Worm (Caenorhabditis elegans) whole organism, L2 larva: ENCODE measurements around the gene flp-15.

Source experiments
- F13H6.1 ChIP-seq: sonication (generic microtip); optimal IDR thresholded peaks from 2 replicates; lab custom pipeline; 2016; ENCODE audit warnings: missing genetic modification characterization, missing compliant biosample characterization
- R02D3.7 ChIP-seq: fragments of 150-350 bp; optimal IDR thresholded peaks from 2 replicates; lab custom pipeline; 2014; ENCODE audit warnings: missing biosample characterization, missing genetic modification characterization
- Y55F3AM.14 ChIP-seq: fragments of 200-800 bp; sonication (Bioruptor generic); optimal IDR thresholded peaks from 2 replicates; lab custom pipeline; 2018; ENCODE audit warnings: mild to moderate bottlenecking, missing genetic modification characterization, missing compliant biosample characterization
- ZK546.5 ChIP-seq: sonication (generic microtip); optimal IDR thresholded peaks from 2 replicates; lab custom pipeline; 2017; ENCODE audit warnings: missing biosample characterization, missing genetic modification characterization
- ama-1 ChIP-seq: fragments of 150-350 bp; optimal IDR thresholded peaks from 2 replicates; lab custom pipeline; 2018; ENCODE audit warnings: inconsistent platforms
- blmp-1 ChIP-seq: sonication (generic microtip); optimal IDR thresholded peaks from 2 replicates; lab custom pipeline; 2017; ENCODE audit warnings: missing genetic modification characterization, mild to moderate bottlenecking, missing compliant biosample characterization, antibody characterized with exemption, moderate library complexity; ENCODE audit not compliant: insufficient read depth
- crh-2 ChIP-seq: sonication (generic microtip); optimal IDR thresholded peaks from 2 replicates; lab custom pipeline; 2017; ENCODE audit warnings: missing biosample characterization, missing genetic modification characterization
- dmd-4 ChIP-seq: sonication (generic microtip); optimal IDR thresholded peaks from 2 replicates; lab custom pipeline; 2017; ENCODE audit warnings: missing biosample characterization, missing genetic modification characterization
- egl-27 ChIP-seq: sonication (generic microtip); optimal IDR thresholded peaks from 3 replicates; lab custom pipeline; 2017; ENCODE audit warnings: missing biosample characterization, missing genetic modification reagents, missing genetic modification characterization
- elt-1 ChIP-seq: fragments of 150-350 bp; optimal IDR thresholded peaks from 2 replicates; lab custom pipeline; 2014; ENCODE audit warnings: missing biosample characterization, missing genetic modification characterization
- elt-3 ChIP-seq: sonication (generic microtip); optimal IDR thresholded peaks from 2 replicates; lab custom pipeline; 2017; ENCODE audit warnings: missing biosample characterization, missing genetic modification characterization
- fos-1 ChIP-seq: fragments of 150-350 bp; optimal IDR thresholded peaks from 2 replicates; lab custom pipeline; 2014; ENCODE audit warnings: missing biosample characterization, missing genetic modification characterization
- lin-11 ChIP-seq: fragments of 150-350 bp; sonication (generic microtip); optimal IDR thresholded peaks from 2 replicates; lab custom pipeline; 2014; ENCODE audit warnings: missing biosample characterization, missing genetic modification characterization, inconsistent platforms, mixed read lengths
- lin-13 ChIP-seq: fragments of 150-350 bp; optimal IDR thresholded peaks from 2 replicates; lab custom pipeline; 2014; ENCODE audit warnings: missing biosample characterization, missing genetic modification reagents, missing genetic modification characterization
- lsy-2 ChIP-seq, 2 experiments: fragments of 150-350 bp in 1 of 2; sonication (generic microtip) in 1 of 2; optimal IDR thresholded peaks; 2 replicates each; lab custom pipeline; 2014 to 2017; ENCODE audit warnings: missing biosample characterization in 2 of 2, missing genetic modification characterization in 2 of 2
- mab-5 ChIP-seq: fragments of 150-350 bp; optimal IDR thresholded peaks from 2 replicates; lab custom pipeline; 2014; ENCODE audit warnings: missing biosample characterization, missing genetic modification characterization
- mbf-1 ChIP-seq: sonication (generic microtip); optimal IDR thresholded peaks from 2 replicates; lab custom pipeline; 2017; ENCODE audit warnings: missing biosample characterization, missing genetic modification characterization
- mdl-1 ChIP-seq, 2 experiments: fragments of 150-350 bp in 1 of 2; sonication (generic microtip) in 1 of 2; optimal IDR thresholded peaks; 2 replicates each; lab custom pipeline; 2017; ENCODE audit warnings: missing biosample characterization in 2 of 2, missing genetic modification characterization in 2 of 2
- nhr-10 ChIP-seq: sonication (generic microtip); optimal IDR thresholded peaks from 2 replicates; lab custom pipeline; 2017; ENCODE audit warnings: missing biosample characterization, missing genetic modification characterization
- nhr-129 ChIP-seq: fragments of 150-350 bp; optimal IDR thresholded peaks from 2 replicates; lab custom pipeline; 2014; ENCODE audit warnings: missing biosample characterization, missing genetic modification characterization
- nhr-21 ChIP-seq: fragments of 150-350 bp; optimal IDR thresholded peaks from 2 replicates; lab custom pipeline; 2014; ENCODE audit warnings: missing biosample characterization, missing genetic modification characterization
- nhr-23 ChIP-seq: fragments of 150-350 bp; optimal IDR thresholded peaks from 2 replicates; lab custom pipeline; 2014; ENCODE audit warnings: missing biosample characterization, missing genetic modification reagents, missing genetic modification characterization
- nhr-237 ChIP-seq: fragments of 150-350 bp; optimal IDR thresholded peaks from 2 replicates; lab custom pipeline; 2014; ENCODE audit warnings: missing biosample characterization, missing genetic modification characterization
- nhr-6 ChIP-seq: fragments of 150-350 bp; optimal IDR thresholded peaks from 2 replicates; lab custom pipeline; 2014; ENCODE audit warnings: missing biosample characterization, missing genetic modification characterization
- skn-1 ChIP-seq: sonication (generic microtip); optimal IDR thresholded peaks from 2 replicates; lab custom pipeline; 2017; ENCODE audit warnings: missing biosample characterization, missing genetic modification characterization
- sma-3 ChIP-seq: sonication (generic microtip); optimal IDR thresholded peaks from 2 replicates; lab custom pipeline; 2016; ENCODE audit warnings: missing genetic modification reagents, missing genetic modification characterization, missing compliant biosample characterization
- sma-9 ChIP-seq, 2 experiments: fragments of 150-350 bp in 1 of 2; sonication (generic microtip) in 1 of 2; optimal IDR thresholded peaks; 2 replicates each; lab custom pipeline; 2014 to 2016; ENCODE audit warnings: missing genetic modification characterization in 2 of 2, mild to moderate bottlenecking in 1 of 2, missing biosample characterization in 1 of 2, missing compliant biosample characterization in 1 of 2, missing genetic modification reagents in 1 of 2, moderate library complexity in 1 of 2
- snpc-4 ChIP-seq: fragments of 150-350 bp; optimal IDR thresholded peaks from 2 replicates; lab custom pipeline; 2014; ENCODE audit warnings: missing biosample characterization, missing genetic modification characterization
- unc-39 ChIP-seq: fragments of 150-350 bp; optimal IDR thresholded peaks from 2 replicates; lab custom pipeline; 2014; ENCODE audit warnings: missing biosample characterization, missing genetic modification characterization
- unc-55 ChIP-seq: fragments of 150-350 bp; sonication (generic microtip); optimal IDR thresholded peaks from 3 replicates; lab custom pipeline; 2014; ENCODE audit warnings: missing biosample characterization, missing genetic modification reagents, missing genetic modification characterization
- zag-1 ChIP-seq: fragments of 150-350 bp; optimal IDR thresholded peaks from 2 replicates; lab custom pipeline; 2014; ENCODE audit warnings: missing biosample characterization, missing genetic modification characterization
- ztf-1 ChIP-seq: fragments of 200-800 bp; sonication (Bioruptor generic); conservative IDR thresholded peaks from 2 replicates; pipeline ENCODE4 v1.3.6; 2022; ENCODE audit warnings: missing genetic modification characterization, missing compliant biosample characterization
- ztf-11 ChIP-seq: sonication (generic microtip); optimal IDR thresholded peaks from 2 replicates; lab custom pipeline; 2017; ENCODE audit warnings: missing biosample characterization, missing genetic modification characterization
- ztf-4 ChIP-seq: fragments of 150-350 bp; optimal IDR thresholded peaks from 2 replicates; lab custom pipeline; 2014; ENCODE audit warnings: missing biosample characterization, missing genetic modification characterization

flp-15 gene

DNA sequence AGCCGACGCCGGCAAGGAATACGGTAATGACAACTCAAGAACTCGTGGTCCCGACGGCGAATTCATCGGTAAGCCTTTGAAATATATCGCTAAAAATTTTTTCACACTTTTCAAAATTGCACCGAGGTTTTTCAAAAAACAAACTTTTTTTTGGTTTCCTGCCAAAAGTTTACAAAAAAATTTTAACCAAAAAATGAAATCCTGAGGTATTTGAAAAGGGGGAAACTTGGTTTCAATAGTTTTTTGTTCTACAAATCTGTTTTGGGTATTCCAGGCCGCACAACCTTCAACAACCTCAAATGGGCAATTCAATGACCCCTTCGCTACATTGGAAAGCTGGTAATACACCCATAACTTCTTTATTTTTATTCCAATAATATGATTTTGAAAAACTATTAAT is 14.4 kb upstream of the flp-15 start:
- TF ChIP-seq skn-1 (tag; lab: Kevin White, UChicago): no peak
- no peak for TF ChIP-seq ztf-4 (tag; lab: Kevin White, UChicago)
- TF ChIP-seq zag-1: no peak
- no peak for TF ChIP-seq ztf-1 (GFP tag; lab: Robert Waterston, UW)
- no peak for TF ChIP-seq dmd-4 (tag; lab: Kevin White, UChicago)
- no peak for TF ChIP-seq nhr-10
- TF ChIP-seq blmp-1 (tag; lab: Kevin White, UChicago): no peak
- TF ChIP-seq nhr-129: no peak
- no peak for TF ChIP-seq F13H6.1 (tag; lab: Kevin White, UChicago)
- TF ChIP-seq ama-1 (lab: Kevin White, UChicago): no peak
- no peak for TF ChIP-seq mdl-1 (tag; optimal IDR thresholded peaks at IDR 0.05; lab: Kevin White, UChicago)
- no peak for TF ChIP-seq unc-55 (GFP tag; lab: Kevin White, UChicago)
- no peak for TF ChIP-seq Y55F3AM.14 (GFP tag; lab: Kevin White, UChicago)
- TF ChIP-seq ztf-11 (tag; lab: Kevin White, UChicago): no peak
- no peak for TF ChIP-seq lsy-2 (tag; optimal IDR thresholded peaks at IDR 0.05; lab: Kevin White, UChicago)
- TF ChIP-seq R02D3.7: no peak
- TF ChIP-seq mab-5 (tag; lab: Kevin White, UChicago): no peak

DNA sequence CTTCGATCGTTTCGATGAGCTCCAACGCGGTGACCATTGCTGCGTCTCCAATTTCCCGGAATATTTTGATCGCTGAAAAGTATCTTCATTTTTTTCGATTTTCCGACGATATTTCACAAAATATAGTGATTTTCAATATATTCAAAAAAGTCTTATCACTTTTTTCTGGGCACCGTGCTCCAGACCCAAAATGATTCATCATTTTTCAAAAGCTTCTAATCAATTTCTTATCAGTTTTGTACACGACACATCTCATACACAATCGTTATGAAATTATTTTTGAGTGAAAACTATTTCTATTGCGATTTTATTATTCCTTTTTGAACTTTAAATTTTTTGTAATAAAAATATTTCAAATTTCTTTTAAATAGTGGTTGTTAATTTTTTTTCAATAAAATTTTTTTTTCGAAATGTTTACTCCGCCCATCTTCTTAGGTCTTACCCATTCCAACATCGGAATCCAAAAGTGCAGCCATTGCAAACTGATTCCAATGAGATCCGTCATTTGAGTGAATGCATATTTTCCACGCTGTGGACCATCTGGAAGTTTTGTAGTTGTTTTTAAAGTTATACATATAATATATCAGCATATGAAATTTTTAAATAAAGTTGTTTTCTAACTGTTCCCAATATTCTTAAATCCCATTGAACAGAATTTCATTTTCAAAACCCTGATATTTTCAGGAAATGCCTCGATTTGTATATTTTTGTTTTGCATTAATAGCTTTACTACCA is 11.3 kb upstream of the flp-15 start, which contains the start of gene sid-2:
TSS of gene sid-2 (plus strand) at position 685 of the 735 bp plus-strand sequence.
- TF ChIP-seq skn-1 (tag; lab: Kevin White, UChicago): peak; percentile 9
- TF ChIP-seq fos-1 (tag; lab: Kevin White, UChicago): peak; percentile 96
- peak; percentile 42 for TF ChIP-seq crh-2 (tag; lab: Kevin White, UChicago)
- no peak for TF ChIP-seq lin-13

DNA sequence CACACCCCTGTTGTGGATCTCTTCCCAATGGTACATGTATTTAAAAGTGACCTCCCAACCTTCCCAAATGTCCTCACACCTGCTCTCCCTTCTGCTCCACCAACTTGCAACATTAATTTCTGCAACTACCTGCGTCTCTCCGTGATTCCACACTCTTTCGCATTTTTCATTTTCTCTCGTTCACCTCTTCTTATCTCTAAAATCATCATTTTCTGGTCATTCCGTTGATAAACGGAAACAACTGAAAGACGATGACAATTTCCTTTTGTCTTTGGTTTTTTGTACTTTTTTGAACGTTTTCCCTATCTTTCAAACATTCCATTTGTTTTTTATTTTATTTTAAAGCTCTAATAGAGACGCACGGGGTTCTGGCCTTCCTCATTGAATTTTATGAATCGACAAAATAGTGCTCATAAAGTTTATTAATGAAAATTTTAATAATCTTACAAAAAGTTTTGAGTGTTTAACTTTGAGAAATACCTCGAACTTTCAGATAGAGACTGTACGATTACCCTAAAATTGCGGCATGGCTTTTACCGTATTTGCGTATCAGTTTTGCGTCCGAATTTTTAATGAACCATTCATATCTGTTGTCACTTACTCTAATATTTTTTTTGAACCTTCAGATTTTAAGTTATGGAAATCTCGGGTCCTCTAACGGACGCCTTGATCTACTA is 5.2 kb upstream of the flp-15 start, which contains the start of gene aqp-11:
TSS of gene aqp-11 (plus strand) at position 627 of the 677 bp plus-strand sequence.
- peak; percentile 9 for TF ChIP-seq crh-2 (tag; lab: Kevin White, UChicago)
- TF ChIP-seq dmd-4 (tag; lab: Kevin White, UChicago): no peak
- no peak for TF ChIP-seq elt-3 (tag; lab: Kevin White, UChicago)
- no peak for TF ChIP-seq nhr-237 (tag; lab: Kevin White, UChicago)
- peak; percentile 98 for TF ChIP-seq skn-1 (tag; lab: Kevin White, UChicago)
- peak; percentile 95 for TF ChIP-seq fos-1 (tag; lab: Kevin White, UChicago)

DNA sequence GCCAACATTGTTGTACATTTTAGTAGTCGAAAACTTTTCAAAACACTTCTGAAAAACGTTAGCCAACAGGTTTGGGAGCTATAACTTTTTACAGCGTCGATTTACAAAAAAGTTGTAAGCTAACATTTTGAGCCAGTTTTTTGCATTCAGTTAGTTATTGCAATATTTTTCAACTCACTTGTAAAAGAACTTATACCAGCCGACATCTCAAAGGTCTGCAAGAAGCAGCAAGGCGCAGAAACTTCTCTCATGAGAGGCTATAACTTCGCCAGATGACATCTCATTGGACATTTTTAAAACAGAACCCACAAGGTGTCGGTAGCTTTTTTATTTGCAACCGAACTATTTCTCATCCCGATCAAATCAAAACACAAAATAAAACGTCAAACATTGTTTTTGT is 1.9 kb upstream of the flp-15 start:
- no peak for TF ChIP-seq sma-3 (GFP tag; lab: Kevin White, UChicago)
- no peak for TF ChIP-seq unc-39 (tag; lab: Kevin White, UChicago)
- no peak for TF ChIP-seq snpc-4 (tag; lab: Kevin White, UChicago)

DNA sequence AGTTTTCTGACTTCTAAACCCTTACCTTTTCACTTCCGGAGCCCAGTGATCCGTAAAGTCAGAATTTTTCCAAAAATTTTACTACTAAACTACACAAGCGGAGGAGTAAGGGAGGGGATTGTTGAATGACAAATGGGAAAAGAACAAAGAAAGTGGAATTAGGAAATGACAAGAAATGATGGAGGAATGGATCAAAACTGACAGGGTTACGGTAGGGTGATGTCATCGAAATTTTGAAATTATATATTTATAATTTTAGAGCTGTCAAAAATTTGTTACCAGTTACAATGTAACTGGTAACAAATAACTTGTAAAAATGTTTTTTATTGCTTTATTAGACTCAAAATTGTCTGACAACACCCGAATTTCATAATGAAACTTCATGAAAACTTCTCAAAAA is 1.2 kb downstream of the flp-15 start:
- TF ChIP-seq unc-55 (GFP tag; lab: Kevin White, UChicago): peak; percentile 52
- TF ChIP-seq sma-9 (GFP tag; optimal IDR thresholded peaks at IDR 0.05; lab: Kevin White, UChicago): no peak
- TF ChIP-seq sma-9 (tag; optimal IDR thresholded peaks at IDR 0.05; lab: Kevin White, UChicago): no peak
- TF ChIP-seq mdl-1 (tag; optimal IDR thresholded peaks at IDR 0.05; lab: Kevin White, UChicago): no peak
- TF ChIP-seq ztf-1 (GFP tag; lab: Robert Waterston, UW): no peak
- TF ChIP-seq mab-5 (tag; lab: Kevin White, UChicago): peak; percentile 65
- TF ChIP-seq elt-1 (tag; lab: Kevin White, UChicago): no peak
- TF ChIP-seq egl-27 (tag; lab: Kevin White, UChicago): no peak
- TF ChIP-seq fos-1 (tag; lab: Kevin White, UChicago): no peak
- peak in 1 of 2 experiments; percentile 46 for TF ChIP-seq lsy-2 (tag; optimal IDR thresholded peaks at IDR 0.05; lab: Kevin White, UChicago)

DNA sequence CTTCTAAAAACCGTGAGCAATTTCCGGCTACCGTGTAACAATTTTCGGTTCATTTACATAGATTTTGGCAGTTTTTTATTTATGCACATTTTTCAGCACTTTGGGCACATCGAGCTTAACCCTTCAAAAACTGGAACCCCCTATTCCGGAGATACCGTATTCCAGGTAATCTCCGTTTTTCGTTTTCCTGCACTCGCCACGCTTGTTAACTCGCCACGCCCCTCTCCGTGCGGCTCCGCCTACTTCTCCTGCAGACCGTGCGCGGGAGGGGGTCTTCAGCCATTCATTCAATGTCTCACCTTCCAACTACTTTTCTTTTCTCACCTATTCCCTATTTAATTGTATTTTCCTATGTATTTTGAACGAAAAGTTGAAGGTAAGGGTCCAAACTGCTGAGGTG is 7.5 kb downstream of the flp-15 start:
- no peak for TF ChIP-seq nhr-10
- TF ChIP-seq sma-3 (GFP tag; lab: Kevin White, UChicago): no peak
- TF ChIP-seq skn-1 (tag; lab: Kevin White, UChicago): no peak
- TF ChIP-seq ZK546.5 (tag; lab: Kevin White, UChicago): no peak
- TF ChIP-seq mbf-1 (tag; lab: Kevin White, UChicago): no peak
- TF ChIP-seq R02D3.7: no peak
- TF ChIP-seq ama-1 (lab: Kevin White, UChicago): no peak
- no peak for TF ChIP-seq snpc-4 (tag; lab: Kevin White, UChicago)
- no peak for TF ChIP-seq egl-27 (tag; lab: Kevin White, UChicago)
- TF ChIP-seq elt-3 (tag; lab: Kevin White, UChicago): no peak
- no peak for TF ChIP-seq nhr-21
- no peak for TF ChIP-seq mab-5 (tag; lab: Kevin White, UChicago)
- TF ChIP-seq nhr-23: no peak
- TF ChIP-seq nhr-6 (tag; lab: Kevin White, UChicago): no peak
- no peak for TF ChIP-seq unc-39 (tag; lab: Kevin White, UChicago)
- no peak for TF ChIP-seq lin-11 (tag; lab: Kevin White, UChicago)
- TF ChIP-seq lsy-2 (tag; optimal IDR thresholded peaks at IDR 0.05; lab: Kevin White, UChicago): no peak
- TF ChIP-seq, all 48 proteins: peak for 0
